Worm (Caenorhabditis elegans) whole organism, L4 larva: ENCODE measurements around the gene srv-9.
A peak's percentile ranks its signal among the peaks of the same experiment; 100 is the strongest.
"Not testable (repeated sequence)": the region's sequence is repeated elsewhere in the genome, so short reads cannot be mapped to it uniquely, and the experiment has no call there.

ENCODE experiments used
- F37D6.2 ChIP-seq: sonication (generic microtip); optimal IDR thresholded peaks from 2 replicates; lab custom pipeline; 2016; ENCODE audit warnings: mild to moderate bottlenecking, missing genetic modification characterization, missing compliant biosample characterization
- F44E2.7 ChIP-seq: fragments of 200-800 bp; sonication (Bioruptor generic); IDR thresholded peaks from 2 replicates; pipeline ENCODE4 v2.1.2; 2022; ENCODE audit warnings: missing genetic modification characterization, missing compliant biosample characterization
- T20F7.1 ChIP-seq: fragments of 200-800 bp; sonication (Bioruptor generic); optimal IDR thresholded peaks from 2 replicates; lab custom pipeline; 2018; ENCODE audit warnings: mild to moderate bottlenecking, missing genetic modification characterization, missing compliant biosample characterization
- T26A8.4 ChIP-seq: fragments of 200-800 bp; sonication (Bioruptor generic); IDR thresholded peaks from 2 replicates; pipeline ENCODE4 v1.3.6; 2022; ENCODE audit warnings: missing genetic modification characterization, missing compliant biosample characterization
- ZK546.5 ChIP-seq, 2 experiments: sonication (generic microtip); optimal IDR thresholded peaks; 2 replicates each; lab custom pipeline; 2017; ENCODE audit warnings: missing biosample characterization in 2 of 2, missing genetic modification characterization in 2 of 2
- ceh-28 ChIP-seq: fragments of 150-350 bp; optimal IDR thresholded peaks from 2 replicates; lab custom pipeline; 2014; ENCODE audit warnings: missing biosample characterization, missing genetic modification reagents, missing genetic modification characterization
- ceh-32 ChIP-seq: sonication (generic microtip); optimal IDR thresholded peaks from 2 replicates; lab custom pipeline; 2016; ENCODE audit warnings: mild to moderate bottlenecking, missing genetic modification characterization, missing compliant biosample characterization; ENCODE audit not compliant: poor library complexity
- ceh-62 ChIP-seq: sonication (generic microtip); optimal IDR thresholded peaks from 2 replicates; lab custom pipeline; 2017; ENCODE audit warnings: missing biosample characterization, missing genetic modification characterization
- ces-1 ChIP-seq: fragments of 150-350 bp; sonication (generic microtip); optimal IDR thresholded peaks from 4 replicates; lab custom pipeline; 2014; ENCODE audit warnings: missing biosample characterization, missing genetic modification reagents, missing genetic modification characterization
- dmd-8 ChIP-seq: fragments of 200-800 bp; sonication (Bioruptor generic); IDR thresholded peaks from 2 replicates; pipeline ENCODE4 v1.3.6; 2022; ENCODE audit warnings: missing genetic modification characterization, missing compliant biosample characterization
- dpl-1 ChIP-seq: fragments of 150-350 bp; optimal IDR thresholded peaks from 2 replicates; lab custom pipeline; 2014; ENCODE audit warnings: missing biosample characterization, missing genetic modification reagents, missing genetic modification characterization
- egl-27 ChIP-seq: sonication (generic microtip); optimal IDR thresholded peaks from 3 replicates; lab custom pipeline; 2017; ENCODE audit warnings: missing biosample characterization, missing genetic modification reagents, missing genetic modification characterization
- egl-43 ChIP-seq: fragments of 200-800 bp; sonication (Bioruptor generic); IDR thresholded peaks from 2 replicates; pipeline ENCODE4 v1.3.6; 2022; ENCODE audit warnings: missing genetic modification reagents, missing genetic modification characterization, missing compliant biosample characterization
- hif-1 ChIP-seq, 2 experiments: sonication (generic microtip); optimal IDR thresholded peaks; 2 replicates each; lab custom pipeline; 2016 to 2017; ENCODE audit warnings: missing compliant biosample characterization in 2 of 2, missing genetic modification characterization in 2 of 2, missing genetic modification reagents in 2 of 2, missing genotype in 2 of 2, mild to moderate bottlenecking in 1 of 2
- hmg-1.1 ChIP-seq: fragments of 200-800 bp; sonication (Bioruptor generic); IDR thresholded peaks from 2 replicates; pipeline ENCODE4 v1.3.6; 2022; ENCODE audit warnings: missing genetic modification reagents, missing genetic modification characterization, missing compliant biosample characterization
- lim-7 ChIP-seq: fragments of 200-800 bp; sonication (Bioruptor generic); IDR thresholded peaks from 2 replicates; pipeline ENCODE4 v1.3.6; 2022; ENCODE audit warnings: missing genetic modification characterization, missing compliant biosample characterization
- lin-29 ChIP-seq: fragments of 200-800 bp; sonication (Bioruptor generic); IDR thresholded peaks from 2 replicates; pipeline ENCODE4 v1.3.6; 2022; ENCODE audit warnings: missing genetic modification reagents, missing genetic modification characterization, missing compliant biosample characterization
- lin-38 ChIP-seq: fragments of 200-800 bp; sonication (Bioruptor generic); IDR thresholded peaks from 2 replicates; pipeline ENCODE4 v1.3.6; 2022; ENCODE audit warnings: missing genetic modification reagents, missing genetic modification characterization, missing compliant biosample characterization
- lin-39 ChIP-seq: fragments of 150-350 bp; optimal IDR thresholded peaks from 2 replicates; lab custom pipeline; 2014; ENCODE audit warnings: missing biosample characterization, missing genetic modification reagents, missing genetic modification characterization
- lir-3 ChIP-seq: sonication (generic microtip); optimal IDR thresholded peaks from 2 replicates; lab custom pipeline; 2016; ENCODE audit warnings: mild to moderate bottlenecking, missing genetic modification characterization, missing compliant biosample characterization
- mdt-29 ChIP-seq: fragments of 200-800 bp; sonication (Bioruptor generic); IDR thresholded peaks from 2 replicates; pipeline ENCODE4 v1.3.6; 2022; ENCODE audit warnings: missing genetic modification reagents, missing genetic modification characterization, missing compliant biosample characterization
- mxl-2 ChIP-seq: fragments of 200-800 bp; sonication (Bioruptor generic); conservative IDR thresholded peaks from 2 replicates; pipeline ENCODE4 v1.3.6; 2022; ENCODE audit warnings: missing genetic modification reagents, missing genetic modification characterization, missing compliant biosample characterization
- nhr-41 ChIP-seq: fragments of 200-800 bp; sonication (Bioruptor generic); IDR thresholded peaks from 2 replicates; pipeline ENCODE4 v1.3.6; 2022; ENCODE audit warnings: missing genetic modification reagents, missing genetic modification characterization, missing compliant biosample characterization
- nhr-6 ChIP-seq: fragments of 150-350 bp; optimal IDR thresholded peaks from 2 replicates; lab custom pipeline; 2014; ENCODE audit warnings: missing biosample characterization, missing genetic modification characterization
- saeg-2 ChIP-seq: fragments of 200-800 bp; sonication (Bioruptor generic); IDR thresholded peaks from 2 replicates; pipeline ENCODE4 v1.3.6; 2022; ENCODE audit warnings: missing genetic modification reagents, missing genetic modification characterization, missing compliant biosample characterization
- set-16 ChIP-seq: fragments of 200-800 bp; sonication (Bioruptor generic); IDR thresholded peaks from 2 replicates; pipeline ENCODE4 v1.3.6; 2022; ENCODE audit warnings: missing genetic modification reagents, missing genetic modification characterization, missing compliant biosample characterization
- snpc-1.2 ChIP-seq: fragments of 200-800 bp; sonication (Bioruptor generic); IDR thresholded peaks from 2 replicates; pipeline ENCODE4 v1.3.6; 2022; ENCODE audit warnings: missing genetic modification reagents, missing genetic modification characterization, missing compliant biosample characterization
- tra-1 ChIP-seq: fragments of 200-800 bp; sonication (Bioruptor generic); IDR thresholded peaks from 2 replicates; pipeline ENCODE4 v1.3.6; 2022; ENCODE audit warnings: missing genetic modification reagents, missing genetic modification characterization, missing compliant biosample characterization
- unc-130 ChIP-seq: sonication (generic microtip); optimal IDR thresholded peaks from 2 replicates; lab custom pipeline; 2016; ENCODE audit warnings: missing genetic modification reagents, missing genetic modification characterization, missing compliant biosample characterization
- unc-62 ChIP-seq, 3 experiments: fragments of 150-350 bp in 1 of 3; sonication (generic microtip); optimal IDR thresholded peaks in 2 of 3; peaks in 1 of 3; 1 replicate in 1 of 3; 2 replicates in 2 of 3; lab custom pipeline; 2014 to 2017; ENCODE audit warnings: missing biosample characterization in 3 of 3, missing genetic modification characterization in 3 of 3, missing genetic modification reagents in 3 of 3, missing genotype in 1 of 3
- ztf-7 ChIP-seq: fragments of 150-350 bp; optimal IDR thresholded peaks from 2 replicates; lab custom pipeline; 2014; ENCODE audit warnings: missing biosample characterization, missing genetic modification characterization

srv-9 gene

ce11 chrV:13443535-13443934 lies 20.6 kb upstream of the srv-9 start, which contains the start of gene Y2H9A.6:
Gene Y2H9A.6, plus strand, starts transcription at chrV:13443835.
- TF ChIP-seq saeg-2, lin-29, lim-7 (GFP tag; lab: Robert Waterston, UW): not testable (repeated sequence)

- TF ChIP-seq snpc-1.2 (GFP tag; lab: Robert Waterston, UW): peak; percentile 38; the same call in 1 of the 2 replicates
- 0 out of 2 replicates have a peak, but pooled peaks have one; percentile 25 for TF ChIP-seq F44E2.7 (GFP tag; lab: Robert Waterston, UW)
- peak; percentile 22; the same call in 1 of the 2 replicates for TF ChIP-seq lin-38 (GFP tag; lab: Robert Waterston, UW)
- TF ChIP-seq dmd-8 (GFP tag; lab: Robert Waterston, UW): 0 out of 2 replicates have a peak, but pooled peaks have one; percentile 40
- TF ChIP-seq ztf-7 (tag; lab: Kevin White, UChicago): no peak
- peak; percentile 98 for TF ChIP-seq set-16 (GFP tag; lab: Robert Waterston, UW)
- no peak for TF ChIP-seq nhr-6 (tag; lab: Kevin White, UChicago)
- 0 out of 2 replicates have a peak, but pooled peaks have one; percentile 44 for TF ChIP-seq T26A8.4 (GFP tag; lab: Robert Waterston, UW)
- TF ChIP-seq lir-3 (tag; lab: Kevin White, UChicago): no peak
- TF ChIP-seq lim-7 (GFP tag; lab: Robert Waterston, UW): 0 out of 2 replicates have a peak, but pooled peaks have one; percentile 17
Observed at ce11 chrV:13442819-13443218, 19.9 kb upstream of the srv-9 start.

ce11 chrV:13441661-13442060 lies 18.7 kb upstream of the srv-9 start, which contains the start of gene col-162:
Gene col-162, plus strand, starts transcription at chrV:13441961.
- no peak for TF ChIP-seq lin-39 (tag; lab: Kevin White, UChicago)
- TF ChIP-seq mxl-2 (GFP tag; lab: Robert Waterston, UW): no peak
- TF ChIP-seq nhr-41 (GFP tag; lab: Robert Waterston, UW): no peak
- TF ChIP-seq mdt-29 (GFP tag; lab: Robert Waterston, UW): no peak
- TF ChIP-seq egl-27: no peak
- no peak for TF ChIP-seq ceh-62 (tag; lab: Kevin White, UChicago)
- no peak for TF ChIP-seq unc-130 (GFP tag; lab: Kevin White, UChicago)
- no peak for TF ChIP-seq dmd-8 (GFP tag; lab: Robert Waterston, UW)
- no peak for TF ChIP-seq ZK546.5 (tag; optimal IDR thresholded peaks at IDR 0.05; lab: Kevin White, UChicago)
- no peak for TF ChIP-seq tra-1 (GFP tag; lab: Robert Waterston, UW)
- no peak for TF ChIP-seq F37D6.2
- TF ChIP-seq ceh-32: no peak
- TF ChIP-seq hif-1 (tag; optimal IDR thresholded peaks at IDR 0.05; lab: Kevin White, UChicago): no peak
- no peak for TF ChIP-seq egl-43 (GFP tag; lab: Robert Waterston, UW)
- no peak for TF ChIP-seq ceh-28 (tag; lab: Kevin White, UChicago)
- TF ChIP-seq lin-38 (GFP tag; lab: Robert Waterston, UW): no peak
- TF ChIP-seq ces-1 (GFP tag; lab: Kevin White, UChicago): no peak

- TF ChIP-seq lin-38 (GFP tag; lab: Robert Waterston, UW): peak; percentile 34; the same call in 1 of the 2 replicates
- TF ChIP-seq, all 104 proteins: peak for 1; not testable (repeated sequence) for 103
Observed at ce11 chrV:13440290-13440689, 17.3 kb upstream of the srv-9 start.

- TF ChIP-seq hmg-1.1 (GFP tag; lab: Robert Waterston, UW): no peak
- TF ChIP-seq unc-62 (GFP tag; optimal IDR thresholded peaks at IDR 0.05 in 1 of 2; lab: Kevin White, UChicago): peak in 1 of 2 experiments; percentile 78
- TF ChIP-seq unc-62 (tag; optimal IDR thresholded peaks at IDR 0.05; lab: Kevin White, UChicago): no peak
- peak; percentile 53 for TF ChIP-seq dpl-1 (GFP tag; lab: Kevin White, UChicago)
- TF ChIP-seq T20F7.1 (GFP tag; lab: Kevin White, UChicago): peak; percentile 87
Observed at ce11 chrV:13437473-13438074, 14.6 kb upstream of the srv-9 start, which contains the start of gene mes-4. Gene mes-4, minus strand, starts transcription at chrV:13437545.
